Worm (Caenorhabditis elegans) whole organism, L2 larva: ENCODE measurements around the gene htp-2.

Experiments
- aly-2 ChIP-seq: fragments of 150-350 bp; optimal IDR thresholded peaks from 2 replicates; lab custom pipeline; 2014; ENCODE audit warnings: missing biosample characterization, missing genetic modification characterization
- ceh-82 ChIP-seq: fragments of 150-350 bp; optimal IDR thresholded peaks from 2 replicates; lab custom pipeline; 2014; ENCODE audit warnings: missing biosample characterization, missing genetic modification characterization
- egl-27 ChIP-seq: sonication (generic microtip); optimal IDR thresholded peaks from 3 replicates; lab custom pipeline; 2017; ENCODE audit warnings: missing biosample characterization, missing genetic modification reagents, missing genetic modification characterization
- fos-1 ChIP-seq: fragments of 150-350 bp; optimal IDR thresholded peaks from 2 replicates; lab custom pipeline; 2014; ENCODE audit warnings: missing biosample characterization, missing genetic modification characterization
- lin-39 ChIP-seq: fragments of 150-350 bp; optimal IDR thresholded peaks from 2 replicates; lab custom pipeline; 2014; ENCODE audit warnings: missing biosample characterization, missing genetic modification reagents, missing genetic modification characterization
- nhr-11 ChIP-seq: fragments of 150-350 bp; optimal IDR thresholded peaks from 2 replicates; lab custom pipeline; 2014; ENCODE audit warnings: missing biosample characterization, missing genetic modification characterization
- snpc-4 ChIP-seq: fragments of 150-350 bp; optimal IDR thresholded peaks from 2 replicates; lab custom pipeline; 2014; ENCODE audit warnings: missing biosample characterization, missing genetic modification characterization
- unc-39 ChIP-seq: fragments of 150-350 bp; optimal IDR thresholded peaks from 2 replicates; lab custom pipeline; 2014; ENCODE audit warnings: missing biosample characterization, missing genetic modification characterization

- TF ChIP-seq unc-39 (tag; lab: Kevin White, UChicago) (no peak), nhr-11 (no peak), ceh-82 (tag; lab: Kevin White, UChicago) (no peak), aly-2 (tag; lab: Kevin White, UChicago) (no peak), lin-39 (tag; lab: Kevin White, UChicago) (no peak), egl-27 (tag; lab: Kevin White, UChicago) (no peak), snpc-4 (no peak), fos-1 (no peak)
Measured at ce11 chrIV:6372993-6373392, 46.3 kb upstream of the htp-2 start, which contains the start of gene smg-3.
